Fruit fly (Drosophila melanogaster) whole organism, embryonic: ENCODE data around the gene Aprt.

ENCODE experiments used
- Bgb ChIP-seq: fragments of 200-800 bp; sonication (Bioruptor generic); IDR thresholded peaks from 2 replicates; pipeline ENCODE4 v1.3.6; 2022; ENCODE audit warnings: missing biosample characterization, missing genetic modification characterization; ENCODE audit not compliant: partially characterized antibody
- CG10565 ChIP-seq: fragments of 200-800 bp; sonication (Bioruptor generic); optimal IDR thresholded peaks from 3 replicates; lab custom pipeline; 2016; ENCODE audit warnings: missing biosample characterization, mild to moderate bottlenecking, missing genetic modification characterization
- CG11085 ChIP-seq: fragments of 200-800 bp; sonication (Bioruptor generic); IDR thresholded peaks from 2 replicates; pipeline ENCODE4 v1.3.6; 2022; ENCODE audit warnings: missing biosample characterization, missing genetic modification characterization
- CG11247 ChIP-seq: fragments of 200-800 bp; sonication (Bioruptor generic); IDR thresholded peaks from 2 replicates; pipeline ENCODE4 v1.3.6; 2022; ENCODE audit warnings: missing biosample characterization, missing genetic modification characterization
- CG11696 ChIP-seq: fragments of 200-800 bp; sonication (Bioruptor generic); IDR thresholded peaks from 2 replicates; pipeline ENCODE4 v1.3.6; 2022; ENCODE audit warnings: missing biosample characterization, missing genetic modification characterization
- CG12219 ChIP-seq: fragments of 200-800 bp; sonication (Bioruptor generic); optimal IDR thresholded peaks from 3 replicates; lab custom pipeline; 2018; ENCODE audit warnings: missing biosample characterization, mild to moderate bottlenecking, missing genetic modification characterization
- CG13287 ChIP-seq: fragments of 200-800 bp; sonication (Bioruptor generic); IDR thresholded peaks from 2 replicates; pipeline ENCODE4 v1.3.6; 2022; ENCODE audit warnings: missing biosample characterization, missing genetic modification characterization; ENCODE audit not compliant: partially characterized antibody
- CG14667 ChIP-seq: fragments of 200-800 bp; sonication (Bioruptor generic); IDR thresholded peaks from 2 replicates; pipeline ENCODE4 v1.3.6; 2022; ENCODE audit warnings: missing biosample characterization, missing genetic modification characterization
- CG1647 ChIP-seq: fragments of 200-800 bp; sonication (Bioruptor generic); optimal IDR thresholded peaks from 3 replicates; lab custom pipeline; 2016; ENCODE audit warnings: missing biosample characterization, missing genetic modification characterization
- CG17829 ChIP-seq: fragments of 200-800 bp; optimal IDR thresholded peaks from 2 replicates; lab custom pipeline; 2019; ENCODE audit warnings: missing biosample characterization, mild to moderate bottlenecking, missing genetic modification characterization, moderate library complexity
- CG3065 ChIP-seq: fragments of 200-800 bp; sonication (Bioruptor generic); optimal IDR thresholded peaks from 2 replicates; lab custom pipeline; 2016; ENCODE audit warnings: missing biosample characterization, missing genetic modification characterization
- CG3726 ChIP-seq: fragments of 200-800 bp; sonication (Bioruptor generic); IDR thresholded peaks from 3 replicates; pipeline ENCODE4, ENCODE4 v1.3.6; 2022; ENCODE audit warnings: missing biosample characterization, missing genetic modification characterization
- CG4424 ChIP-seq: fragments of 200-800 bp; sonication (Bioruptor generic); optimal IDR thresholded peaks from 3 replicates; lab custom pipeline; 2016; ENCODE audit warnings: missing biosample characterization, missing genetic modification characterization
- CG4820 ChIP-seq: fragments of 200-800 bp; sonication (Bioruptor generic); optimal IDR thresholded peaks from 3 replicates; lab custom pipeline; 2016; ENCODE audit warnings: missing biosample characterization, missing genetic modification characterization
- CG4854 ChIP-seq: fragments of 200-800 bp; sonication (Bioruptor generic); optimal IDR thresholded peaks from 2 replicates; lab custom pipeline; 2016; ENCODE audit warnings: missing biosample characterization, missing genetic modification characterization, inconsistent platforms
- CG5245 ChIP-seq: fragments of 200-800 bp; sonication (Bioruptor generic); optimal IDR thresholded peaks from 3 replicates; lab custom pipeline; 2016; ENCODE audit warnings: missing biosample characterization, missing genetic modification characterization
- CG5953 ChIP-seq: fragments of 200-800 bp; sonication (Bioruptor generic); IDR thresholded peaks from 2 replicates; pipeline ENCODE4 v1.3.6; 2022; ENCODE audit warnings: missing biosample characterization, missing genetic modification characterization
- CG7963 ChIP-seq: fragments of 200-800 bp; sonication (Bioruptor generic); IDR thresholded peaks from 3 replicates; pipeline ENCODE4 v1.3.6; 2022; ENCODE audit warnings: missing biosample characterization, missing genetic modification characterization; ENCODE audit not compliant: partially characterized antibody
- CG8089 ChIP-seq: fragments of 200-800 bp; sonication (Bioruptor generic); optimal IDR thresholded peaks from 3 replicates; lab custom pipeline; 2016; ENCODE audit warnings: missing biosample characterization, missing genetic modification characterization
- CG8944 ChIP-seq: fragments of 200-800 bp; sonication (Bioruptor generic); optimal IDR thresholded peaks from 3 replicates; lab custom pipeline; 2016; ENCODE audit warnings: missing biosample characterization, missing genetic modification characterization
- Doc3 ChIP-seq: fragments of 200-800 bp; sonication (Bioruptor generic); IDR thresholded peaks from 3 replicates; pipeline ENCODE4 v1.3.6; 2022; ENCODE audit warnings: missing biosample characterization, missing genetic modification characterization; ENCODE audit not compliant: partially characterized antibody
- Ets65A ChIP-seq: fragments of 200-800 bp; sonication (Bioruptor generic); peaks from one replicate; lab custom pipeline; 2016; ENCODE audit warnings: missing biosample characterization, missing genetic modification characterization
- Kr ChIP-seq: fragments of 200-800 bp; sonication (Bioruptor generic); optimal IDR thresholded peaks from 2 replicates; lab custom pipeline; 2017; ENCODE audit warnings: missing biosample characterization, mild to moderate bottlenecking, missing genetic modification characterization
- Lim3 ChIP-seq: fragments of 200-800 bp; sonication (Bioruptor generic); IDR thresholded peaks from 2 replicates; pipeline ENCODE4 v1.3.6; 2022; ENCODE audit warnings: missing biosample characterization, missing genetic modification characterization
- Lpt ChIP-seq: fragments of >200 bp; optimal IDR thresholded peaks from 2 replicates; lab custom pipeline; 2018; ENCODE audit warnings: missing biosample characterization, missing genetic modification characterization
- Nf-YA ChIP-seq: fragments of 200-800 bp; sonication (Bioruptor generic); IDR thresholded peaks from 2 replicates; pipeline ENCODE4 v1.3.6; 2022; ENCODE audit warnings: missing biosample characterization, missing genetic modification characterization
- Scr ChIP-seq: fragments of 200-800 bp; sonication (Bioruptor generic); IDR thresholded peaks from 2 replicates; pipeline ENCODE4 v1.3.6; 2022; ENCODE audit warnings: missing biosample characterization, missing genetic modification characterization; ENCODE audit not compliant: partially characterized antibody
- Taf1 ChIP-seq: fragments of 200-800 bp; sonication (Bioruptor generic); IDR thresholded peaks from 2 replicates; pipeline ENCODE4 v1.3.6; 2022; ENCODE audit warnings: missing biosample characterization, missing genetic modification characterization
- ato ChIP-seq: fragments of 200-800 bp; sonication (Bioruptor generic); IDR thresholded peaks from 2 replicates; pipeline ENCODE4 v1.3.6; 2022; ENCODE audit warnings: missing biosample characterization, missing genetic modification characterization; ENCODE audit not compliant: partially characterized antibody
- bcd ChIP-seq: fragments of 200-800 bp; sonication (Bioruptor generic); optimal IDR thresholded peaks from 2 replicates; lab custom pipeline; 2017; ENCODE audit warnings: missing biosample characterization, mild to moderate bottlenecking, missing genetic modification characterization
- chif ChIP-seq, 2 experiments: fragments of 200-800 bp; sonication (Bioruptor generic); optimal IDR thresholded peaks; 3 replicates each; lab custom pipeline; 2016; ENCODE audit warnings: missing biosample characterization in 2 of 2, missing genetic modification characterization in 2 of 2
- chm ChIP-seq: fragments of 200-800 bp; sonication (Bioruptor generic); IDR thresholded peaks from 2 replicates; pipeline ENCODE4 v1.3.6; 2022; ENCODE audit warnings: missing biosample characterization, missing genetic modification characterization
- croc ChIP-seq: fragments of 200-800 bp; sonication (Bioruptor generic); conservative IDR thresholded peaks from 3 replicates; pipeline ENCODE4 v1.3.6; 2022; ENCODE audit warnings: missing biosample characterization, missing genetic modification characterization
- en ChIP-seq: fragments of 200-800 bp; sonication (Bioruptor generic); optimal IDR thresholded peaks from 2 replicates; lab custom pipeline; 2016; ENCODE audit warnings: missing biosample characterization, missing genetic modification characterization
- ftz-f1 ChIP-seq: fragments of 200-800 bp; sonication (Bioruptor generic); optimal IDR thresholded peaks from 2 replicates; lab custom pipeline; 2016; ENCODE audit warnings: missing biosample characterization, missing genetic modification characterization
- ham ChIP-seq: fragments of 200-800 bp; sonication (Bioruptor generic); IDR thresholded peaks from 2 replicates; pipeline ENCODE4 v1.3.6; 2022; ENCODE audit warnings: missing biosample characterization, missing genetic modification characterization
- her ChIP-seq: fragments of 200-800 bp; sonication (Bioruptor generic); optimal IDR thresholded peaks from 2 replicates; lab custom pipeline; 2016; ENCODE audit warnings: missing biosample characterization, missing genetic modification characterization
- ind ChIP-seq: fragments of 200-800 bp; sonication (Bioruptor generic); optimal IDR thresholded peaks from 3 replicates; lab custom pipeline; 2016; ENCODE audit warnings: missing biosample characterization, missing genetic modification characterization
- insv ChIP-seq, 2 experiments: fragments of 200-800 bp; sonication (Bioruptor generic); optimal IDR thresholded peaks; 3 replicates each; lab custom pipeline; 2016 to 2018; ENCODE audit warnings: missing biosample characterization in 2 of 2, missing genetic modification characterization in 2 of 2
- ken ChIP-seq: fragments of 200-800 bp; sonication (Bioruptor generic); IDR thresholded peaks from 3 replicates; pipeline ENCODE4 v1.3.6; 2022; ENCODE audit warnings: missing biosample characterization, missing genetic modification characterization
- lmd ChIP-seq: fragments of 200-800 bp; sonication (Bioruptor generic); IDR thresholded peaks from 2 replicates; pipeline ENCODE4 v1.3.6; 2022; ENCODE audit warnings: missing biosample characterization, missing genetic modification characterization
- oc ChIP-seq: fragments of 200-800 bp; sonication (Bioruptor generic); optimal IDR thresholded peaks from 2 replicates; lab custom pipeline; 2018; ENCODE audit warnings: missing biosample characterization, mild to moderate bottlenecking, missing genetic modification characterization, moderate library complexity
- otp ChIP-seq: fragments of 200-800 bp; sonication (Bioruptor generic); IDR thresholded peaks from 3 replicates; pipeline ENCODE4, ENCODE4 v1.3.6; 2022; ENCODE audit warnings: missing biosample characterization, missing genetic modification characterization
- pb ChIP-seq: fragments of 200-800 bp; sonication (Bioruptor generic); optimal IDR thresholded peaks from 3 replicates; lab custom pipeline; 2016; ENCODE audit warnings: missing biosample characterization, missing genetic modification characterization
- pfk ChIP-seq: fragments of 200-800 bp; sonication (Bioruptor generic); optimal IDR thresholded peaks from 2 replicates; lab custom pipeline; 2018; ENCODE audit warnings: missing biosample characterization, mild to moderate bottlenecking, missing genetic modification characterization, moderate library complexity
- sima ChIP-seq: fragments of 200-800 bp; sonication (Bioruptor generic); optimal IDR thresholded peaks from 2 replicates; lab custom pipeline; 2016; ENCODE audit warnings: missing biosample characterization, missing genetic modification characterization
- ssp ChIP-seq: fragments of 200-800 bp; sonication (Bioruptor generic); IDR thresholded peaks from 2 replicates; pipeline ENCODE4 v1.3.6; 2022; ENCODE audit warnings: missing biosample characterization, missing genetic modification characterization
- wor ChIP-seq: fragments of 200-800 bp; sonication (Bioruptor generic); IDR thresholded peaks from 2 replicates; pipeline ENCODE4 v1.3.6; 2022; ENCODE audit warnings: missing biosample characterization, missing genetic modification characterization
- zen ChIP-seq: fragments of 200-800 bp; sonication (Bioruptor generic); optimal IDR thresholded peaks from 3 replicates; lab custom pipeline; 2018; ENCODE audit warnings: missing biosample characterization, mild to moderate bottlenecking, missing genetic modification characterization, moderate library complexity

Aprt gene

DNA sequence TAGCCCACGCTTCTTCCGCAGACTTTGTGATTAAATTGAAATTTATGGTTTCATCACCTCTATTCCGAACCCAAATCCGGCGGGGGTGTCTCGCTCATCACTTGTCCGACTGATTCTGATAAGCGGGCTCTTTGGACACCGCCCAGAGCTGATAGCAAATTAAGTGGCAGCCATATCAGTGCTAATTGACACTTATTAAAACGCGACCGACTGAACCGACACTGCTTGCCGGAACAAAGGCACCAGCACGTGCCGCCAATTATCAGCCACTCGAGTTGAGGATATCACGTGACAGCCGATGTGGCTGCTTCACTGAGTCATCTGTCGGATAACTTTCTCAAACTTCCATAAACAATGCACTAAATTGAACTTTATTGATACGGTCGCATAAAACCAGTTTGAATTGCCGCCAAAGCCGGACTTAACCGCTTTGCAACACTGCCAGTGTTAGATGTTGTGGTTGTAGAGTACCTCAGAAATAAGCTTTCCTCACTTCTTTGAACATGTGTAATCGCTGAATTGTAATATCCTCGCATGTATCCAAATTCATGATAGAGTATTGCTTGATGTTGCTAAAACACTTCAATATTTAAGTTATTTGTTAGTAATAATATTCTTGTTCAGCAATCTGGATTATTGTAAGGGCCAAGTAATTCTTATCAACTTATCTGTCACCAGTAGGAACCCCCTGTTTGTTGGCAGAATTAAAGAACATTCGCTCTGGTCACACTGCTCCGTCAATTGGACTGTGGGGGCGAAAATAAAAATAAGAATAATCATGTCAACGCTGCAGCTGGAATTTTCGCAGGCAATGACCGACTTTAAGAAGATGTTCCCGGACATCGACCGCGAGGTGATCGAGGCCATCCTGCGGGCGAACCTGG is 28.1 kb downstream of the Aprt start, which contains the start of gene CG12024 (continued):
- TF ChIP-seq CG17829, result peak; percentile 82
- TF ChIP-seq ham, result no peak
- no peak for TF ChIP-seq ftz-f1 (GFP tag; lab: Kevin White, UChicago)
- peak; percentile 26 for TF ChIP-seq en (GFP tag; lab: Kevin White, UChicago)
- peak; percentile 22 for TF ChIP-seq her
- TF ChIP-seq Kr (GFP tag; lab: Kevin White, UChicago), result no peak
- TF ChIP-seq Scr (GFP tag; lab: Robert Waterston, UW), result peak; percentile 33; the same call in 1 of the 2 replicates
- TF ChIP-seq chm (GFP tag; lab: Robert Waterston, UW), result 0 out of 2 replicates have a peak, but pooled peaks have one; percentile 23
- TF ChIP-seq CG12219 (GFP tag; lab: Kevin White, UChicago), result peak; percentile 15
- TF ChIP-seq Ets65A, result peak; percentile 97
- peak; percentile 84 for TF ChIP-seq ind (GFP tag; lab: Kevin White, UChicago)
- peak; percentile 73 for TF ChIP-seq CG8944
- no peak for TF ChIP-seq Lpt (GFP tag; lab: Kevin White, UChicago)
- no peak for TF ChIP-seq pb (GFP tag; lab: Kevin White, UChicago)
- no peak for TF ChIP-seq pfk
- peak; percentile 77 for TF ChIP-seq lmd (GFP tag; lab: Robert Waterston, UW)
- peak; percentile 4 for TF ChIP-seq CG1647
- TF ChIP-seq Bgb, result no peak
- peak; percentile 39 for TF ChIP-seq CG3065 (GFP tag; lab: Kevin White, UChicago)
- TF ChIP-seq CG13287 (GFP tag; lab: Robert Waterston, UW), result peak; percentile 15; the same call in 1 of the 2 replicates
- no peak for TF ChIP-seq Lim3 (GFP tag; lab: Robert Waterston, UW)
- TF ChIP-seq CG4854 (GFP tag; lab: Kevin White, UChicago), result peak; percentile 70
- TF ChIP-seq sima, result no peak
- peak; percentile 66 for TF ChIP-seq Taf1 (GFP tag; lab: Robert Waterston, UW)
- TF ChIP-seq CG3726 (GFP tag; lab: Robert Waterston, UW), result no peak
- no peak for TF ChIP-seq CG7963 (GFP tag; lab: Robert Waterston, UW)
- peak; percentile 8; the same call in 1 of the 2 replicates for TF ChIP-seq CG11247 (GFP tag; lab: Robert Waterston, UW)
- TF ChIP-seq CG4424, result peak; percentile 74
- TF ChIP-seq croc (GFP tag; lab: Robert Waterston, UW), result peak; percentile 13; the same call in 1 of the 3 replicates
- TF ChIP-seq wor (GFP tag; lab: Robert Waterston, UW), result no peak
- TF ChIP-seq Doc3 (GFP tag; lab: Robert Waterston, UW), result no peak
- TF ChIP-seq CG5245 (GFP tag; lab: Kevin White, UChicago), result no peak
- peak in 1 of 2 experiments; percentile 62 for TF ChIP-seq insv (GFP tag; optimal IDR thresholded peaks at IDR 0.05; lab: Kevin White, UChicago)
- TF ChIP-seq CG11085, result peak; percentile 32; the same call in 1 of the 2 replicates
- TF ChIP-seq otp (GFP tag; lab: Robert Waterston, UW), result no peak
- TF ChIP-seq ssp, result peak; percentile 98
- TF ChIP-seq bcd (GFP tag; lab: Kevin White, UChicago), result peak; percentile 73
- TF ChIP-seq CG14667, result no peak
- TF ChIP-seq Nf-YA (GFP tag; lab: Robert Waterston, UW), result no peak
- TF ChIP-seq CG8089 (GFP tag; lab: Kevin White, UChicago), result peak; percentile 48
- no peak for TF ChIP-seq CG11696
- peak; percentile 47 for TF ChIP-seq zen (tag; lab: Kevin White, UChicago)
- TF ChIP-seq ato (GFP tag; lab: Robert Waterston, UW), result no peak
- 0 out of 3 replicates have a peak, but pooled peaks have one; percentile 27 for TF ChIP-seq ken (GFP tag; lab: Robert Waterston, UW)
- TF ChIP-seq CG5953 (GFP tag; lab: Robert Waterston, UW), result no peak
- no peak for TF ChIP-seq oc (tag; lab: Kevin White, UChicago)
- peak; percentile 50 for TF ChIP-seq CG4820
- peak; percentile 74 to 81 for TF ChIP-seq chif (GFP tag; optimal IDR thresholded peaks at IDR 0.05; lab: Kevin White, UChicago)
- no peak for TF ChIP-seq CG10565 (GFP tag; lab: Kevin White, UChicago)
